Fruit fly (Drosophila melanogaster) whole organism, wandering third instar larva: ENCODE results near the gene CG18265.
A peak's percentile ranks its signal among the peaks of the same experiment; 100 is the strongest.

Source experiments
- CrebA ChIP-seq: fragments of 200-800 bp; sonication (Bioruptor generic); optimal IDR thresholded peaks from 2 replicates; lab custom pipeline; 2016; ENCODE audit warnings: missing biosample characterization, mild to moderate bottlenecking, missing genetic modification characterization, borderline replicate concordance
- Dfd ChIP-seq: fragments of >200 bp; optimal IDR thresholded peaks from 2 replicates; lab custom pipeline; 2017; ENCODE audit warnings: missing biosample characterization, missing genetic modification characterization
- Dif ChIP-seq: fragments of 200-275, 200-300 bp; sonication (Bioruptor generic); optimal IDR thresholded peaks from 2 replicates; lab custom pipeline; 2018; ENCODE audit warnings: missing biosample characterization, missing genetic modification characterization; ENCODE audit not compliant: partially characterized antibody
- GATAd ChIP-seq: sonication (Bioruptor generic); optimal IDR thresholded peaks from 2 replicates; lab custom pipeline; 2016; ENCODE audit warnings: missing biosample characterization, missing genetic modification characterization
- HLH106 ChIP-seq: fragments of 200-800 bp; optimal IDR thresholded peaks from 3 replicates; lab custom pipeline; 2019; ENCODE audit warnings: missing biosample characterization, mild to moderate bottlenecking, missing genetic modification characterization, moderate library complexity
- Mio ChIP-seq: sonication (Bioruptor generic); optimal IDR thresholded peaks from 2 replicates; lab custom pipeline; 2016; ENCODE audit warnings: missing biosample characterization, missing genetic modification characterization
- Myc ChIP-seq: fragments of >200 bp; optimal IDR thresholded peaks from 2 replicates; lab custom pipeline; 2017
- br ChIP-seq: fragments of 200-800 bp; sonication (Bioruptor generic); optimal IDR thresholded peaks from 2 replicates; lab custom pipeline; 2016; ENCODE audit warnings: missing biosample characterization, missing genetic modification characterization
- dl ChIP-seq, 2 experiments: fragments of 175-275, 200-275 bp in 1 of 2; fragments of 200-275 bp in 1 of 2; sonication (Bioruptor generic); optimal IDR thresholded peaks; lab custom pipeline; 2018; ENCODE audit warnings: mild to moderate bottlenecking in 2 of 2, missing biosample characterization in 2 of 2, missing genetic modification characterization in 2 of 2, moderate library complexity in 2 of 2; ENCODE audit not compliant: partially characterized antibody in 2 of 2, insufficient read depth in 1 of 2
- h ChIP-seq: fragments of 200-800 bp; sonication (Bioruptor generic); optimal IDR thresholded peaks from 3 replicates; lab custom pipeline; 2016; ENCODE audit warnings: missing biosample characterization, mild to moderate bottlenecking, missing genetic modification characterization
- lola ChIP-seq: fragments of >200 bp; optimal IDR thresholded peaks from 2 replicates; lab custom pipeline; 2017; ENCODE audit warnings: missing biosample characterization, missing genetic modification characterization
- psq ChIP-seq: fragments of 200-800 bp; sonication (Bioruptor generic); optimal IDR thresholded peaks from 3 replicates; lab custom pipeline; 2017; ENCODE audit warnings: missing biosample characterization, mild to moderate bottlenecking, missing genetic modification characterization, moderate library complexity
- sv ChIP-seq: fragments of 200-800 bp; sonication (Bioruptor generic); optimal IDR thresholded peaks from 3 replicates; lab custom pipeline; 2016; ENCODE audit warnings: missing biosample characterization, missing genetic modification characterization

DNA sequence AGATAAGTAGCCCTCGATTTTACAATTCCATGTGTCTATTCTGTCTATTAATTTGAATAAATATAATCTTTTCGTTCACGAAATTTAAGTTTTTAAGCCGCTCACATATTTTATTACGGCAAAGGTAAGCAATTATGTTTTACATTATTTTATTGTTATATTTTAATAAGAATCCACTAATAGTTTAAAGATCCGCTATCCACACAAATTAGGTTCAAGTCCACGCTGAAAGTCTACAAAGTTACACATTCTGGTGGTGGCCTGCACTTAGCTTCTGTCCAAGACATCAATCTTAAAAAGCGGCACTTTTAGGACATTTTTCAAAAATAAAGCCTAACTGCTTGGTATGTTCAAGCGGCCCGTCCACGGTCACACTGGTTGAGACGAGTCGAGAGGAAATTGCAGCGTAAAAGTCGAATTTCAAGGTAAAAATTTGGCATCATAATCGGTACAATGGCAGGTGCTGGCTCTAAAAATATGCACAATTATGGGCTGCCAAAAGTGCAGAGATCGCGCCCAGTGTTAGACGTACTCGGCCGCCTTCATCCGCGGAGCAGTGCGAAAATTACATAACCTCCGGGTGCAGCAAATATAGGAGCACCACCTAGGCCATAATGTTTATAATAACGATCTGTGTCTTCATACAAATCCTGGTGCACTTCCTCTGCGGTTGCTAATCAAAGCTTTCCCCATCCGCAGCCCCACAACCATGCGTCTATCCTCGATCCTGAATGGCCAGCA is 35.7 kb downstream of the CG18265 start, which contains the start of the genes UQCR-Q and CG46525:
- TF ChIP-seq psq (GFP tag; lab: Kevin White, UChicago) (no peak), br (GFP tag; lab: Kevin White, UChicago) (no peak), Dif (peak; percentile 4), h (peak; percentile 12), GATAd (GFP tag; lab: Kevin White, UChicago) (no peak), Mio (GFP tag; lab: Kevin White, UChicago) (no peak), lola (GFP tag; lab: Kevin White, UChicago) (no peak), HLH106 (no peak), Myc (lab: Kevin White, UChicago) (peak; percentile 50), dl (GFP tag; optimal IDR thresholded peaks at IDR 0.05; lab: Kevin White, UChicago; ENCODE audit: insufficient read depth in 1 of 2, partially characterized antibody in 2 of 2) (no peak), CrebA (no peak), Dfd (GFP tag; lab: Kevin White, UChicago) (no peak), sv (GFP tag; lab: Kevin White, UChicago) (no peak)
